Worm (Caenorhabditis elegans) whole organism, young adult: Measurements from ENCODE around the gene fbxa-95.

Experiments
- F33H1.4 ChIP-seq: fragments of 200-800 bp; sonication (Bioruptor generic); IDR thresholded peaks from 2 replicates; pipeline ENCODE4 v1.3.6; 2022; ENCODE audit warnings: missing genetic modification reagents, missing genetic modification characterization, missing compliant biosample characterization
- K12H6.12 ChIP-seq: fragments of 200-800 bp; sonication (Bioruptor generic); optimal IDR thresholded peaks from 2 replicates; lab custom pipeline; 2018; ENCODE audit warnings: mild to moderate bottlenecking, missing genetic modification characterization, missing compliant biosample characterization
- Y67H2A.10 ChIP-seq: fragments of 200-800 bp; sonication (Bioruptor generic); conservative IDR thresholded peaks from 2 replicates; pipeline ENCODE4 v1.3.6; 2022; ENCODE audit warnings: missing genetic modification reagents, missing genetic modification characterization, missing compliant biosample characterization
- aptf-3 ChIP-seq: fragments of 200-800 bp; sonication (Bioruptor generic); IDR thresholded peaks from 2 replicates; pipeline ENCODE4 v1.3.6; 2022; ENCODE audit warnings: missing genetic modification characterization, missing compliant biosample characterization
- ets-4 ChIP-seq: fragments of 200-800 bp; sonication (Bioruptor generic); optimal IDR thresholded peaks from 2 replicates; lab custom pipeline; 2018; ENCODE audit warnings: mild to moderate bottlenecking, missing genetic modification characterization, missing compliant biosample characterization
- fkh-3 ChIP-seq: sonication (generic microtip); optimal IDR thresholded peaks from 2 replicates; lab custom pipeline; 2016; ENCODE audit warnings: mild to moderate bottlenecking, missing genetic modification characterization, missing compliant biosample characterization
- lin-35 ChIP-seq, 3 experiments: fragments of 150-350 bp in 2 of 3; sonication (generic microtip) in 1 of 3; optimal IDR thresholded peaks; 2 replicates each; lab custom pipeline; 2014 to 2018; ENCODE audit warnings: missing biosample characterization in 3 of 3, missing genetic modification characterization in 3 of 3, missing genetic modification reagents in 3 of 3
- mxl-1 ChIP-seq: sonication (generic microtip); optimal IDR thresholded peaks from 2 replicates; lab custom pipeline; 2016; ENCODE audit warnings: missing genetic modification characterization, missing compliant biosample characterization
- rcor-1 ChIP-seq: fragments of 200-800 bp; sonication (Bioruptor generic); IDR thresholded peaks from 2 replicates; pipeline ENCODE4 v1.3.6; 2022; ENCODE audit warnings: missing genetic modification reagents, missing genetic modification characterization, missing compliant biosample characterization
- somi-1 ChIP-seq: fragments of 200-800 bp; sonication (Bioruptor generic); optimal IDR thresholded peaks from 2 replicates; lab custom pipeline; 2018; ENCODE audit warnings: mild to moderate bottlenecking, missing genetic modification characterization, missing compliant biosample characterization
- tbp1 ChIP-seq: fragments of 200-800 bp; sonication (Bioruptor generic); optimal IDR thresholded peaks from 2 replicates; lab custom pipeline; 2018; ENCODE audit warnings: mild to moderate bottlenecking, missing genetic modification characterization, missing compliant biosample characterization
- unc-62 ChIP-seq: fragments of 150-350 bp; optimal IDR thresholded peaks from 2 replicates; lab custom pipeline; 2014; ENCODE audit warnings: missing biosample characterization, missing genetic modification reagents, missing genetic modification characterization
- ztf-28 ChIP-seq: fragments of 200-800 bp; sonication (Bioruptor generic); IDR thresholded peaks from 2 replicates; pipeline ENCODE4 v1.3.6; 2022; ENCODE audit warnings: missing genetic modification reagents, missing genetic modification characterization, missing compliant biosample characterization

DNA sequence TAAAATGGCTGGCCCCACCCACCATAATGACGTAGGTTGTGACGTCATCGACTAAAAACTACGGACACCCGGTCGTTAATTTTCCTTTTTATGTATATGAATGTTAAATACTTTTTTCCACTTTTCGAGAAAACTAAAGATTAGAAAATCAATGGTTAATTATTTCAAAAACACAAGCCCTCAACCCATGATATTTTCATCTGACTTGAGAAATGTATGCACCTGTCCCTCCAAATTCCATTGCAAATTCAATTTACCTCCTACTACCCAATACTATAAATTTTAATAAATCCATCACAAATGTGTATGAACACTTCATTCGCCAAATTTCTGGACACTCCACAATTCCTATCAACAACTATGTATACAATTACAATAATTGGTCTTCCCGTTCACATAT, 42.2 kb upstream of the fbxa-95 start, which contains the start of gene srh-276:
- no peak for TF ChIP-seq aptf-3 (GFP tag; lab: Robert Waterston, UW)
- no peak for TF ChIP-seq lin-35 (GFP tag; optimal IDR thresholded peaks at IDR 0.05; lab: Kevin White, UChicago)
- no peak for TF ChIP-seq F33H1.4
- no peak for TF ChIP-seq somi-1 (GFP tag; lab: Kevin White, UChicago)
- no peak for TF ChIP-seq ets-4 (GFP tag; lab: Kevin White, UChicago)
- no peak for TF ChIP-seq ztf-28
- TF ChIP-seq rcor-1 = no peak
- no peak for TF ChIP-seq unc-62 (GFP tag; lab: Kevin White, UChicago)
- TF ChIP-seq tbp1 (GFP tag; lab: Kevin White, UChicago) = no peak
- TF ChIP-seq mxl-1 (tag; lab: Kevin White, UChicago) = no peak
- no peak for TF ChIP-seq K12H6.12 (tag; lab: Kevin White, UChicago)
- no peak for TF ChIP-seq Y67H2A.10 (GFP tag; lab: Robert Waterston, UW)
- TF ChIP-seq fkh-3 = no peak
